Worm (Caenorhabditis elegans): ENCODE data around the gene lips-11.

- TF ChIP-seq him-1 (tag; optimal IDR thresholded peaks at IDR 0.05): no peak
- no peak for TF ChIP-seq dao-5 (tag; optimal IDR thresholded peaks at IDR 0.05)
These were observed 38.7 kb downstream of the lips-11 start, which contains the start of gene K02E7.4 for ce11 chrII:1072106-1072505.

Data from whole organism, L4/young adult.